Fruit fly (Drosophila melanogaster) whole organism: ENCODE measurements around the gene CG14708.

Experiments used
- CG8478 ChIP-seq: fragments of >200 bp; optimal IDR thresholded peaks from 2 replicates; lab custom pipeline; 2018; ENCODE audit warnings: inconsistent platforms
- Dll ChIP-seq: fragments of >200 bp; optimal IDR thresholded peaks from 2 replicates; lab custom pipeline; 2017
- EcR ChIP-seq, 2 experiments: fragments of >200 bp; optimal IDR thresholded peaks; 2 replicates each; lab custom pipeline; 2017; ENCODE audit warnings: missing biosample characterization in 2 of 2, missing genetic modification characterization in 2 of 2, missing genetic modification reagents in 2 of 2
- pan ChIP-seq: fragments of >200 bp; optimal IDR thresholded peaks from 2 replicates; lab custom pipeline; 2017
- psq ChIP-seq: fragments of >200 bp; optimal IDR thresholded peaks from 2 replicates; lab custom pipeline; 2017
- usp ChIP-seq: fragments of >200 bp; optimal IDR thresholded peaks from 2 replicates; lab custom pipeline; 2017; ENCODE audit warnings: missing biosample characterization, missing genetic modification characterization, mixed read lengths

dm6 chr3R:11542899-11543619, 10.9 kb upstream of the CG14708 start, which contains the start of gene dpr4:
- TF ChIP-seq usp (GFP tag; lab: Kevin White, UChicago) = no peak
- TF ChIP-seq pan = no peak
- no peak for TF ChIP-seq Dll (lab: Kevin White, UChicago)
- TF ChIP-seq EcR (GFP tag; optimal IDR thresholded peaks at IDR 0.05; lab: Kevin White, UChicago) = no peak
- TF ChIP-seq psq = no peak
- TF ChIP-seq CG8478 = no peak
